Worm (Caenorhabditis elegans) whole organism, L2 larva: ENCODE data around the gene mct-4.
A peak's percentile ranks its signal among the peaks of the same experiment; 100 is the strongest.

Experiments used
- F13H6.1 ChIP-seq: sonication (generic microtip); optimal IDR thresholded peaks from 2 replicates; lab custom pipeline; 2016; ENCODE audit warnings: missing genetic modification characterization, missing compliant biosample characterization
- R02D3.7 ChIP-seq: fragments of 150-350 bp; optimal IDR thresholded peaks from 2 replicates; lab custom pipeline; 2014; ENCODE audit warnings: missing biosample characterization, missing genetic modification characterization
- Y55F3AM.14 ChIP-seq: fragments of 200-800 bp; sonication (Bioruptor generic); optimal IDR thresholded peaks from 2 replicates; lab custom pipeline; 2018; ENCODE audit warnings: mild to moderate bottlenecking, missing genetic modification characterization, missing compliant biosample characterization
- ZK546.5 ChIP-seq: sonication (generic microtip); optimal IDR thresholded peaks from 2 replicates; lab custom pipeline; 2017; ENCODE audit warnings: missing biosample characterization, missing genetic modification characterization
- alr-1 ChIP-seq: fragments of 150-350 bp; optimal IDR thresholded peaks from 2 replicates; lab custom pipeline; 2014; ENCODE audit warnings: missing biosample characterization, missing genetic modification characterization
- aly-2 ChIP-seq: fragments of 150-350 bp; optimal IDR thresholded peaks from 2 replicates; lab custom pipeline; 2014; ENCODE audit warnings: missing biosample characterization, missing genetic modification characterization
- ama-1 ChIP-seq: fragments of 150-350 bp; optimal IDR thresholded peaks from 2 replicates; lab custom pipeline; 2018; ENCODE audit warnings: inconsistent platforms
- blmp-1 ChIP-seq: sonication (generic microtip); optimal IDR thresholded peaks from 2 replicates; lab custom pipeline; 2017; ENCODE audit warnings: missing genetic modification characterization, mild to moderate bottlenecking, missing compliant biosample characterization, antibody characterized with exemption, moderate library complexity; ENCODE audit not compliant: insufficient read depth
- ceh-16 ChIP-seq: fragments of 150-350 bp; optimal IDR thresholded peaks from 2 replicates; lab custom pipeline; 2014; ENCODE audit warnings: missing biosample characterization, missing genetic modification characterization
- crh-2 ChIP-seq: sonication (generic microtip); optimal IDR thresholded peaks from 2 replicates; lab custom pipeline; 2017; ENCODE audit warnings: missing biosample characterization, missing genetic modification characterization
- dmd-4 ChIP-seq: sonication (generic microtip); optimal IDR thresholded peaks from 2 replicates; lab custom pipeline; 2017; ENCODE audit warnings: missing biosample characterization, missing genetic modification characterization
- egl-27 ChIP-seq: sonication (generic microtip); optimal IDR thresholded peaks from 3 replicates; lab custom pipeline; 2017; ENCODE audit warnings: missing biosample characterization, missing genetic modification reagents, missing genetic modification characterization
- elt-1 ChIP-seq: fragments of 150-350 bp; optimal IDR thresholded peaks from 2 replicates; lab custom pipeline; 2014; ENCODE audit warnings: missing biosample characterization, missing genetic modification characterization
- elt-3 ChIP-seq: sonication (generic microtip); optimal IDR thresholded peaks from 2 replicates; lab custom pipeline; 2017; ENCODE audit warnings: missing biosample characterization, missing genetic modification characterization
- fos-1 ChIP-seq: fragments of 150-350 bp; optimal IDR thresholded peaks from 2 replicates; lab custom pipeline; 2014; ENCODE audit warnings: missing biosample characterization, missing genetic modification characterization
- lin-11 ChIP-seq: fragments of 150-350 bp; sonication (generic microtip); optimal IDR thresholded peaks from 2 replicates; lab custom pipeline; 2014; ENCODE audit warnings: missing biosample characterization, missing genetic modification characterization, inconsistent platforms, mixed read lengths
- lin-13 ChIP-seq: fragments of 150-350 bp; optimal IDR thresholded peaks from 2 replicates; lab custom pipeline; 2014; ENCODE audit warnings: missing biosample characterization, missing genetic modification reagents, missing genetic modification characterization
- lin-39 ChIP-seq: fragments of 150-350 bp; optimal IDR thresholded peaks from 2 replicates; lab custom pipeline; 2014; ENCODE audit warnings: missing biosample characterization, missing genetic modification reagents, missing genetic modification characterization
- lsy-2 ChIP-seq, 2 experiments: fragments of 150-350 bp in 1 of 2; sonication (generic microtip) in 1 of 2; optimal IDR thresholded peaks; 2 replicates each; lab custom pipeline; 2014 to 2017; ENCODE audit warnings: missing biosample characterization in 2 of 2, missing genetic modification characterization in 2 of 2
- mab-5 ChIP-seq: fragments of 150-350 bp; optimal IDR thresholded peaks from 2 replicates; lab custom pipeline; 2014; ENCODE audit warnings: missing biosample characterization, missing genetic modification characterization
- mbf-1 ChIP-seq: sonication (generic microtip); optimal IDR thresholded peaks from 2 replicates; lab custom pipeline; 2017; ENCODE audit warnings: missing biosample characterization, missing genetic modification characterization
- mdl-1 ChIP-seq, 2 experiments: fragments of 150-350 bp in 1 of 2; sonication (generic microtip) in 1 of 2; optimal IDR thresholded peaks; 2 replicates each; lab custom pipeline; 2017; ENCODE audit warnings: missing biosample characterization in 2 of 2, missing genetic modification characterization in 2 of 2
- nhr-10 ChIP-seq: sonication (generic microtip); optimal IDR thresholded peaks from 2 replicates; lab custom pipeline; 2017; ENCODE audit warnings: missing biosample characterization, missing genetic modification characterization
- nhr-129 ChIP-seq: fragments of 150-350 bp; optimal IDR thresholded peaks from 2 replicates; lab custom pipeline; 2014; ENCODE audit warnings: missing biosample characterization, missing genetic modification characterization
- nhr-21 ChIP-seq: fragments of 150-350 bp; optimal IDR thresholded peaks from 2 replicates; lab custom pipeline; 2014; ENCODE audit warnings: missing biosample characterization, missing genetic modification characterization
- nhr-23 ChIP-seq: fragments of 150-350 bp; optimal IDR thresholded peaks from 2 replicates; lab custom pipeline; 2014; ENCODE audit warnings: missing biosample characterization, missing genetic modification reagents, missing genetic modification characterization
- nhr-237 ChIP-seq: fragments of 150-350 bp; optimal IDR thresholded peaks from 2 replicates; lab custom pipeline; 2014; ENCODE audit warnings: missing biosample characterization, missing genetic modification characterization
- nhr-25 ChIP-seq: fragments of 150-350 bp; sonication (generic microtip); optimal IDR thresholded peaks from 3 replicates; lab custom pipeline; 2014; ENCODE audit warnings: missing biosample characterization, missing genetic modification characterization
- nhr-6 ChIP-seq: fragments of 150-350 bp; optimal IDR thresholded peaks from 2 replicates; lab custom pipeline; 2014; ENCODE audit warnings: missing biosample characterization, missing genetic modification characterization
- peb-1 ChIP-seq: fragments of 150-350 bp; optimal IDR thresholded peaks from 2 replicates; lab custom pipeline; 2014; ENCODE audit warnings: missing biosample characterization, missing genetic modification characterization
- sma-3 ChIP-seq: sonication (generic microtip); optimal IDR thresholded peaks from 2 replicates; lab custom pipeline; 2016; ENCODE audit warnings: missing genetic modification reagents, missing genetic modification characterization, missing compliant biosample characterization
- sma-9 ChIP-seq, 2 experiments: fragments of 150-350 bp in 1 of 2; sonication (generic microtip) in 1 of 2; optimal IDR thresholded peaks; 2 replicates each; lab custom pipeline; 2014 to 2016; ENCODE audit warnings: missing genetic modification characterization in 2 of 2, mild to moderate bottlenecking in 1 of 2, missing biosample characterization in 1 of 2, missing compliant biosample characterization in 1 of 2, missing genetic modification reagents in 1 of 2, moderate library complexity in 1 of 2
- snpc-4 ChIP-seq: fragments of 150-350 bp; optimal IDR thresholded peaks from 2 replicates; lab custom pipeline; 2014; ENCODE audit warnings: missing biosample characterization, missing genetic modification characterization
- unc-39 ChIP-seq: fragments of 150-350 bp; optimal IDR thresholded peaks from 2 replicates; lab custom pipeline; 2014; ENCODE audit warnings: missing biosample characterization, missing genetic modification characterization
- unc-55 ChIP-seq: fragments of 150-350 bp; sonication (generic microtip); optimal IDR thresholded peaks from 3 replicates; lab custom pipeline; 2014; ENCODE audit warnings: missing biosample characterization, missing genetic modification reagents, missing genetic modification characterization
- zag-1 ChIP-seq: fragments of 150-350 bp; optimal IDR thresholded peaks from 2 replicates; lab custom pipeline; 2014; ENCODE audit warnings: missing biosample characterization, missing genetic modification characterization
- ztf-1 ChIP-seq: fragments of 200-800 bp; sonication (Bioruptor generic); conservative IDR thresholded peaks from 2 replicates; pipeline ENCODE4 v1.3.6; 2022; ENCODE audit warnings: missing genetic modification characterization, missing compliant biosample characterization
- ztf-11 ChIP-seq: sonication (generic microtip); optimal IDR thresholded peaks from 2 replicates; lab custom pipeline; 2017; ENCODE audit warnings: missing biosample characterization, missing genetic modification characterization

Gene mct-4

DNA sequence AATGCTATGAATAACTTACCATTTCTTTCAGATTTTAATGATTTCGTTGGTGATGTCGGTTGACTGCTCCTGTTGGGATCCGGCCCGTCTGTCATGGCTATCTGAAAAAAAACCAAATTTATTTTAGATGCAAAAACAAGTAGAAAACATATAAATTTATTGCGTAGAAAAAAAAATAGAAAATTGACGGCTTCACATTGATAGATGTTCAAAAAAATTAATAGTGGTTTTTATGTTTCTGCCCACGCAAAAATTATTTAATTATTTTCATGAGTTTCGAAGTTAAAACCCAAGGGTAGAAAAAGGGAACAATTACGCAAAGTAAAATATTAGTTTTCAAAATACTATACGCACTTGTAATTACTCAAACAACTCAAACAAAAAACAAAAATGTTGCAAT is at the start of gene mct-4:
Gene mct-4, minus strand, starts transcription at position 101 of the 400 bp plus-strand sequence.
- no peak for TF ChIP-seq zag-1 (tag; lab: Kevin White, UChicago)

DNA sequence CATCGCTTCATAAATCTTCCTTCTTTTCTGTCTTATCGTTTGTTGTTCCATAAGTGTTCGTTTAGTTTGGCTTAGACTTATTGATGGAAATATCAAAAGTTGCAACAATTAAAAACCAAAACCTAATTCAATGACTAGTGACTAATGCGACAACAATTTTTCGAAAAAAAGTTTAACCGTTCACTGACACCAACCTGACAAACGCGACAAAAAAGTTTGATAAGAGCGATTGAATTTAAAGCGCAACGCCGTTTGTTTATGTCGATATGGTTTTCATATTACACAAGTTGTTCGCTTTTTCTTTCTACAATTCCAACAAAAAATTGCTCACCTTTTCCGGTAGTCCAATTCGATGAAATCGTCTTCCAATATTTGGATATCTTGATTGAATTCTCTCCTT is 49.5 kb upstream of the mct-4 start:
- TF ChIP-seq blmp-1 (tag; lab: Kevin White, UChicago), result no peak
- TF ChIP-seq mab-5 (tag; lab: Kevin White, UChicago), result no peak
- TF ChIP-seq fos-1 (tag; lab: Kevin White, UChicago), result peak; percentile 74

DNA sequence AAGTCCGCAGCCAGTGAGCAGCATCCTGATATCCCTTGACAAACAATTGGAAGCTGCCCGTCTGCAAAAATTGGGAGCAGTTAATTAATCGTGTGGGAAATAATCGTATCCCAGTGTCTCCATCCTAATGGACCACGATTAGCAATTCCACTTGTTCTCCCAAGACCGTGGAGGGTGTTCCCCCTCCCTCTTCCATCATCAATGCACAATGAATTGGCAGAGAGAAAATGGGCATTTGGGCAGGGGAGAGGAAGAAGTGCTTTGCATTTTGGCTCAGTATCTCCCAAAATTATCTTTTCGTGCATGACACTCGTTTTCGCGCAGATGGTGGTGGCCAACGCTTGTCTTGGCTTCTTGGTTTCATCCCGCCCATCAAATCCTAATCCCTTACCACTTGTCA is 48.5 kb upstream of the mct-4 start:
- TF ChIP-seq lin-11 (tag; lab: Kevin White, UChicago) (no peak), fos-1 (tag; lab: Kevin White, UChicago) (no peak)

DNA sequence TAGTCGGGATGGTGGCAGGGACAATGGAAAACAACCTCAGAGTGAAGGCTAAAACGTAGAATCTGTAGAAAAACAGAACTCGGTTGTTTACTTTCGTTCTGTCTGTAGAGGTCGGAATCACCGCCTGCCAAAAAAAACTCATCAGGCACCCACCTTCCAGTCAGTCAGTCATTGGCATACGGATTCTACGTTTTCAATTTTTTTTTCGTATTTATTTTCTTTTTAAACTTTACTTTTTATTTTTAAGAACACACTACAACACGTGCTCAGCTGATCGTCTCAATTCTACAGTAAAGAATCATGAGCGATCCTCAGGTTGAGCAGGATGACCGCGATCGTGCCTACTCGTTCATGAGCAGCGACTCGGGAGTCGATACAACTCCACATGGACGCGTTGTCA is 47.0 kb upstream of the mct-4 start, which contains the start of gene lfi-1:
Gene lfi-1, plus strand, starts transcription at position 301 of the 400 bp plus-strand sequence.
- no peak for TF ChIP-seq nhr-23 (tag; lab: Kevin White, UChicago)

DNA sequence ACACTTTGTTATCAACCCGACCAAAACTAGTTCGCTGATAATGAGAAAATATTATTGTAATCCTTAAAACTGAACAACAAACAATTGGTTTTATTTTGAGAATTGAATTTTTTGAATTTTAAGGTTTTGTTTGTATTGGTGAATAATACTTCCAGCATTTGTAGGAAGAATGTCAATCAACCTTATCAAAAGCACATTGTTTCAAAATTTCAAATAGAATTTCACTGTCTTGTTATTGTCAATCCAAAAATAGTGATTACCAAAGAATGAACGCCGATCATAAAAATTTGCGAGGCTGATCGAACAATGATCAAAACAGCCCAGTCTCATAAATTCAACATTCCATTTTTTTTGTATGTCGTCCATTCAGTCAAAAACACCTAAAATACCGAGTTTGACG is 44.9 kb upstream of the mct-4 start:
- TF ChIP-seq F13H6.1 (tag; lab: Kevin White, UChicago) (no peak), fos-1 (tag; lab: Kevin White, UChicago) (no peak), nhr-10 (no peak), nhr-129 (no peak), nhr-21 (no peak), nhr-237 (tag; lab: Kevin White, UChicago) (no peak), egl-27 (tag; lab: Kevin White, UChicago) (no peak), nhr-6 (no peak), elt-3 (tag; lab: Kevin White, UChicago) (no peak), blmp-1 (tag; lab: Kevin White, UChicago) (no peak), ceh-16 (tag; lab: Kevin White, UChicago) (no peak), unc-39 (no peak), lsy-2 (tag; optimal IDR thresholded peaks at IDR 0.05; lab: Kevin White, UChicago) (no peak), sma-3 (GFP tag; lab: Kevin White, UChicago) (no peak)

DNA sequence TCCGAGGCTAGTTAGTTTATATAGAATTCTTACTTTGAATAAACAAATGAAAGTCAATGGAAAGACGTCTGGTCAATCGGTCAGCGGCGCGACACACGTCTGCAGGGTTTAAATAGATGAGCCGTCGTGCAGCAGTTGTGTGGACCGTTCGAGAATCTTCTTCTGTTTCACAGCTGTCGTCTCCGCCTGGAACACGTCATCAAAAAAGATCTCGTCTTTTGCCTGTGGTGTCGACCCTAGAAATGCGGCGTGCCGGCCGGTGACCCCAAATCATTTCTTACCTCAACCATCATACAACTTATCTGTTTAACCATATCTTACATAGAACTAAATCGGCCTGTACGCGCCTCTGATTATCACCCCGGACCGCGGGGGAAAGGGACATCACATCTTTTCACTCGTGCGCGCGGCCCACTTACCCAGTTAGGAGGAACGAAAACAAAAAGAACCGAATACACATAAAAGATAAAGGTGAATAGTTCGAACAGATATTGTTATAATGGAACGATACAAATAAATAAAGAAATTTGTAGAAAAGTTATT is 42.6 kb upstream of the mct-4 start:
- TF ChIP-seq ama-1 (lab: Kevin White, UChicago) (no peak), sma-3 (GFP tag; lab: Kevin White, UChicago) (peak; percentile 28), F13H6.1 (tag; lab: Kevin White, UChicago) (peak; percentile 33), sma-9 (GFP tag; optimal IDR thresholded peaks at IDR 0.05; lab: Kevin White, UChicago) (peak; percentile 40), sma-9 (tag; optimal IDR thresholded peaks at IDR 0.05; lab: Kevin White, UChicago) (no peak), fos-1 (tag; lab: Kevin White, UChicago) (no peak), blmp-1 (tag; lab: Kevin White, UChicago) (peak; percentile 15), mdl-1 (tag; optimal IDR thresholded peaks at IDR 0.05; lab: Kevin White, UChicago) (no peak), nhr-21 (peak; percentile 9)

DNA sequence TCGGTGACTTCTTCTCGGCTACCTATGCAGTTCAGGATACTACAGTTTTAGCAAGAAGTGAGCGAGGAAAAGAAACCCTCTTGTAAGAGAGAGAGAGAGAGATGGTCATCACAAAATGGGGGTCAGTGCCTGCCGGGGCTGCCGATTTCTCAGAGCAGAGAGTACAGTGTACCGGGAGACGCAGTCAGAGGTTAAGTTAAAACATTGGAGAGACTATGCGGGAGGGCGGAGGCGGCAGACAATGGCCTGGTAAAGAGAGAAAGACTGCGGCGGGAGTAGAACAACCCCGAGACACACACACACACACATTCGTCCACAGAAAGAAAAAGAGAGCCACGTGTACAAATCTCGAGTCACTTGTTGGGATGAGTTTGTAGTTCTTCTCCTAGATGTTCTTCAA is 41.9 kb upstream of the mct-4 start:
- TF ChIP-seq nhr-237 (tag; lab: Kevin White, UChicago), result no peak
- peak; percentile 41 for TF ChIP-seq blmp-1 (tag; lab: Kevin White, UChicago)
- peak; percentile 54 for TF ChIP-seq peb-1 (tag; lab: Kevin White, UChicago)
- peak; percentile 34 for TF ChIP-seq ceh-16 (tag; lab: Kevin White, UChicago)
- TF ChIP-seq elt-3 (tag; lab: Kevin White, UChicago), result no peak
- no peak for TF ChIP-seq ZK546.5 (tag; lab: Kevin White, UChicago)
- peak; percentile 79 for TF ChIP-seq F13H6.1 (tag; lab: Kevin White, UChicago)
- TF ChIP-seq aly-2 (tag; lab: Kevin White, UChicago), result no peak
- TF ChIP-seq mdl-1 (tag; optimal IDR thresholded peaks at IDR 0.05; lab: Kevin White, UChicago), result peak in 1 of 2 experiments; percentile 74
- TF ChIP-seq dmd-4 (tag; lab: Kevin White, UChicago), result no peak
- TF ChIP-seq unc-55 (GFP tag; lab: Kevin White, UChicago), result no peak
- no peak for TF ChIP-seq elt-1 (tag; lab: Kevin White, UChicago)
- TF ChIP-seq fos-1 (tag; lab: Kevin White, UChicago), result peak; percentile 36
- TF ChIP-seq ztf-11 (tag; lab: Kevin White, UChicago), result no peak
- no peak for TF ChIP-seq lin-39 (tag; lab: Kevin White, UChicago)
- TF ChIP-seq snpc-4 (tag; lab: Kevin White, UChicago), result no peak
- TF ChIP-seq lin-13 (GFP tag; lab: Kevin White, UChicago), result no peak
- no peak for TF ChIP-seq alr-1 (tag; lab: Kevin White, UChicago)
- peak; percentile 2 to 40 for TF ChIP-seq lsy-2 (tag; optimal IDR thresholded peaks at IDR 0.05; lab: Kevin White, UChicago)
- TF ChIP-seq nhr-23 (tag; lab: Kevin White, UChicago), result no peak
- TF ChIP-seq zag-1 (tag; lab: Kevin White, UChicago), result no peak
- TF ChIP-seq lin-11 (tag; lab: Kevin White, UChicago), result no peak
- TF ChIP-seq nhr-25 (tag; lab: Kevin White, UChicago), result peak; percentile 51
- peak; percentile 74 for TF ChIP-seq crh-2 (tag; lab: Kevin White, UChicago)
- no peak for TF ChIP-seq Y55F3AM.14 (GFP tag; lab: Kevin White, UChicago)
- no peak for TF ChIP-seq R02D3.7 (tag; lab: Kevin White, UChicago)
- TF ChIP-seq ztf-1 (GFP tag; lab: Robert Waterston, UW), result no peak
- no peak for TF ChIP-seq mbf-1 (tag; lab: Kevin White, UChicago)
